Fruit fly (Drosophila melanogaster) S2 (cell line): ENCODE measurements around the gene LSm7.

Experiments used
- CG8478 ChIP-seq: fragments of >200 bp; optimal IDR thresholded peaks from 2 replicates; lab custom pipeline; 2018
- CTCF ChIP-seq, 2 experiments: fragments of >200 bp; optimal IDR thresholded peaks; 2 replicates each; lab custom pipeline; 2018

DNA sequence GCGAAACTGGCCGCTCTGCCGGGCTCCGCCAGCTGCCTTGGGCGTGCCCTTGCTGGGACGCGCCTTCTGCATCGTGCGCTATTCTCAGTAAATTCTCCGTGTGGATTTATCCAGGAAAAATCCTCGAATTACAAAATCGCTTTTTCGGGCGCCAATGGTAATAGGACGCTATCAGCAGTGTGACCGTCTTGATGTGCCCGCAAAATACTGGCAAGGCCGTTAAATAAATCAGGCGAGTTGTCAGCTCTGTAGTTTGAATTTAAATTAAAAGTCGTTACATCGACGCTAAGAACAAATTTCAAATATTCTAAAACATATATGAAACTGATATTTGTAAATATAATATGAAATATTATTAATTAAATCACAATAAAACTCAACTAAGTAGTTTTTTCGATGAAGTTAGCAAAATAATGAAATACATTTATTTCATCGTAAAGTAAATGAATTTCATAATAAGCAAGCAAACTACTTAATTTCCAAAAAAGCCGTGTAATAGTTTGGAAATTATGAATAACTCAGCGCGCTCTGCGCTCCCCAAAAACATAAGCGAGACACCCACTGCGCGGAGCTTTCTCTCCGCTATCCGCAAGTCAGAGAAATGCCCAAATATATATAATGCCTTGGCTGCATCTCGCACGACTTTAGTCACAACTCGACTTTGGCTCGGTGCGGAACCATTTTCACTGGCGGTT is 4.5 kb downstream of the LSm7 start, which contains the start of the genes glu and ChLD3:
- TF ChIP-seq CG8478 (no peak), CTCF (optimal IDR thresholded peaks at IDR 0.05; lab: Kevin White, UChicago) (peak in 1 of 2 experiments; percentile 40)
